Fruit fly (Drosophila melanogaster): ENCODE measurements around the gene CG13247.

dm6 chr3L:20397770-20398169 lies 27.7 kb downstream of the CG13247 start:
- TF ChIP-seq Myc (optimal IDR thresholded peaks at IDR 0.05) (no peak), ttk (optimal IDR thresholded peaks at IDR 0.05) (no peak), insv (optimal IDR thresholded peaks at IDR 0.05) (no peak), Sin3A (optimal IDR thresholded peaks at IDR 0.05) (no peak), psq (optimal IDR thresholded peaks at IDR 0.05) (no peak), h (optimal IDR thresholded peaks at IDR 0.05) (no peak)
